Worm (Caenorhabditis elegans) whole organism, L1 larva: Measurements from ENCODE around the gene F47F2.1.

Experiments used
- C04F5.9 ChIP-seq: sonication (generic microtip); optimal IDR thresholded peaks from 2 replicates; lab custom pipeline; 2016; ENCODE audit warnings: missing genetic modification characterization, missing compliant biosample characterization
- ceh-82 ChIP-seq, 3 experiments: fragments of 150-350 bp in 1 of 3; sonication (generic microtip) in 2 of 3; optimal IDR thresholded peaks; 2 replicates each; lab custom pipeline; 2014 to 2017; ENCODE audit warnings: missing biosample characterization in 3 of 3, missing genetic modification characterization in 3 of 3
- egl-27 ChIP-seq, 2 experiments: fragments of 150-350 bp in 1 of 2; sonication (generic microtip); optimal IDR thresholded peaks; 3 replicates each; lab custom pipeline; 2017 to 2018; ENCODE audit warnings: missing biosample characterization in 2 of 2, missing genetic modification characterization in 2 of 2, missing genetic modification reagents in 2 of 2
- lin-15B ChIP-seq: fragments of 150-350 bp; sonication (generic microtip); optimal IDR thresholded peaks from 3 replicates; lab custom pipeline; 2014; ENCODE audit warnings: missing biosample characterization, missing genetic modification characterization
- nhr-11 ChIP-seq: fragments of 150-350 bp; optimal IDR thresholded peaks from 2 replicates; lab custom pipeline; 2014; ENCODE audit warnings: missing biosample characterization, missing genetic modification characterization
- nhr-12 ChIP-seq: sonication (generic microtip); optimal IDR thresholded peaks from 2 replicates; lab custom pipeline; 2017; ENCODE audit warnings: missing biosample characterization, missing genetic modification characterization
- nhr-47 ChIP-seq: sonication (generic microtip); optimal IDR thresholded peaks from 2 replicates; lab custom pipeline; 2016; ENCODE audit warnings: mild to moderate bottlenecking, missing genetic modification characterization, moderate library complexity, missing compliant biosample characterization
- ztf-4 ChIP-seq: fragments of 150-350 bp; optimal IDR thresholded peaks from 2 replicates; lab custom pipeline; 2014; ENCODE audit warnings: missing biosample characterization, missing genetic modification characterization

DNA sequence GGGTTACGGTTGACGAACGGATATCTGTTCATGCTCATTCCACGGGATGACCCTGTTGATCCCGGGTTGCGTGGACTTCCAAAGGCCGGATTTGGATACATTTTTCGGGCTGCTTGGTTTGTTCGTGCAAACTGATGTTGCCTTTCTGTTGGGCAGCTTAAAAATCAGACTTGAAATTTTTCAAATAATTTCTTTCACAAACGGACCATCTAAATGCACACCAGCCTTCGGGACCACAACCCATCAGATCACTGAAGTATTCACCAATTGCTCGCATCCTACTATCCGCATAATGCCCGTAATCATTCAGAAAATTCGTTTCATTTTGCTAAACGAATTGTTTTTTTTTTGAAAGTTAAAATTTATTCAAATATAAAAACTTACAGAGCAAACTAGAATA, 17.2 kb downstream of the F47F2.1 start, which contains the start of gene F47F2.3:
- TF ChIP-seq nhr-47 (tag; lab: Kevin White, UChicago) (no peak), ceh-82 (tag; optimal IDR thresholded peaks at IDR 0.05; lab: Kevin White, UChicago) (no peak), nhr-12 (tag; lab: Kevin White, UChicago) (no peak), nhr-11 (tag; lab: Kevin White, UChicago) (no peak), C04F5.9 (tag; lab: Kevin White, UChicago) (no peak), egl-27 (tag; optimal IDR thresholded peaks at IDR 0.05; lab: Kevin White, UChicago) (no peak), lin-15B (tag; lab: Kevin White, UChicago) (no peak), ztf-4 (no peak)
